Fruit fly (Drosophila melanogaster) whole organism, pupa: ENCODE data around the gene ppk23.

Experiments
- CG10348 ChIP-seq: fragments of 200-800 bp; sonication (Bioruptor generic); IDR thresholded peaks from 2 replicates; pipeline ENCODE4 v1.3.6; 2022; ENCODE audit warnings: missing biosample characterization, missing genetic modification characterization
- CG12605 ChIP-seq: fragments of 200-800 bp; sonication (Bioruptor generic); IDR thresholded peaks from 2 replicates; pipeline ENCODE4 v1.3.6; 2022; ENCODE audit warnings: missing biosample characterization, missing genetic modification characterization
- CG13204 ChIP-seq: fragments of 200-800 bp; sonication (Bioruptor generic); optimal IDR thresholded peaks from 2 replicates; lab custom pipeline; 2018; ENCODE audit warnings: missing biosample characterization, mild to moderate bottlenecking, missing genetic modification characterization, moderate library complexity
- CG14655 ChIP-seq: fragments of 200-800 bp; sonication (Bioruptor generic); optimal IDR thresholded peaks from 3 replicates; lab custom pipeline; 2017; ENCODE audit warnings: mild to moderate bottlenecking, missing biosample characterization, missing genetic modification reagents, missing genetic modification characterization
- CG15710 ChIP-seq: fragments of 200-800 bp; sonication (Bioruptor generic); optimal IDR thresholded peaks from 2 replicates; lab custom pipeline; 2018; ENCODE audit warnings: missing biosample characterization, mild to moderate bottlenecking, missing genetic modification characterization, moderate library complexity
- CG17806 ChIP-seq: fragments of 200-800 bp; sonication (Bioruptor generic); optimal IDR thresholded peaks from 2 replicates; lab custom pipeline; 2018; ENCODE audit warnings: missing biosample characterization, mild to moderate bottlenecking, missing genetic modification characterization, moderate library complexity
- CG32121 ChIP-seq: fragments of 200-800 bp; sonication (Bioruptor generic); IDR thresholded peaks from 2 replicates; pipeline ENCODE4 v1.3.6; 2022; ENCODE audit warnings: missing biosample characterization, missing genetic modification characterization
- CG34367 ChIP-seq: fragments of 200-800 bp; sonication (Bioruptor generic); optimal IDR thresholded peaks from 2 replicates; lab custom pipeline; 2018; ENCODE audit warnings: missing biosample characterization, mild to moderate bottlenecking, missing genetic modification characterization
- CG4496 ChIP-seq: fragments of 200-800 bp; sonication (Bioruptor generic); IDR thresholded peaks from 3 replicates; pipeline ENCODE4 v1.3.6; 2022; ENCODE audit warnings: missing biosample characterization, missing genetic modification characterization
- CG8159 ChIP-seq: fragments of 200-800 bp; sonication (Bioruptor generic); optimal IDR thresholded peaks from 3 replicates; lab custom pipeline; 2018; ENCODE audit warnings: missing biosample characterization, mild to moderate bottlenecking, missing genetic modification characterization, moderate library complexity
- CG8301 ChIP-seq: fragments of 200-800 bp; sonication (Bioruptor generic); optimal IDR thresholded peaks from 2 replicates; lab custom pipeline; 2018; ENCODE audit warnings: missing biosample characterization, mild to moderate bottlenecking, missing genetic modification characterization
- CG9948 ChIP-seq: fragments of 200-800 bp; sonication (Bioruptor generic); optimal IDR thresholded peaks from 2 replicates; lab custom pipeline; 2018; ENCODE audit warnings: missing biosample characterization, mild to moderate bottlenecking, missing genetic modification characterization, moderate library complexity
- D1 ChIP-seq: fragments of 200-800 bp; sonication (Bioruptor generic); optimal IDR thresholded peaks from 2 replicates; lab custom pipeline; 2018; ENCODE audit warnings: missing biosample characterization, mild to moderate bottlenecking, missing genetic modification characterization, moderate library complexity
- EcR ChIP-seq: fragments of 200-800 bp; sonication (Bioruptor generic); optimal IDR thresholded peaks from 3 replicates; lab custom pipeline; 2019; ENCODE audit warnings: missing biosample characterization, missing genetic modification characterization, mild to moderate bottlenecking, moderate library complexity, missing genetic modification reagents
- Ets98B ChIP-seq: fragments of 200-800 bp; sonication (Bioruptor generic); IDR thresholded peaks from 2 replicates; pipeline ENCODE4 v1.3.6; 2022; ENCODE audit warnings: missing biosample characterization, missing genetic modification characterization
- Pif1A ChIP-seq: fragments of 200-800 bp; sonication (Bioruptor generic); optimal IDR thresholded peaks from 3 replicates; lab custom pipeline; 2016; ENCODE audit warnings: missing biosample characterization, missing genetic modification characterization
- Pif1B ChIP-seq: fragments of 200-800 bp; sonication (Bioruptor generic); optimal IDR thresholded peaks from 3 replicates; lab custom pipeline; 2016; ENCODE audit warnings: missing biosample characterization, missing genetic modification characterization
- Snoo ChIP-seq: fragments of 200-800 bp; sonication (Bioruptor generic); optimal IDR thresholded peaks from 3 replicates; lab custom pipeline; 2017; ENCODE audit warnings: missing biosample characterization, mild to moderate bottlenecking, missing genetic modification characterization, inconsistent platforms
- fd96Ca ChIP-seq: fragments of 200-800 bp; sonication (Bioruptor generic); IDR thresholded peaks from 3 replicates; pipeline ENCODE4 v1.3.6; 2022; ENCODE audit warnings: missing biosample characterization, missing genetic modification characterization
- gl ChIP-seq: fragments of 200-800 bp; sonication (Bioruptor generic); optimal IDR thresholded peaks from 2 replicates; lab custom pipeline; 2018; ENCODE audit warnings: missing biosample characterization, mild to moderate bottlenecking, missing genetic modification characterization
- rn ChIP-seq: fragments of 200-800 bp; sonication (Bioruptor generic); IDR thresholded peaks from 2 replicates; pipeline ENCODE4 v1.3.6; 2022; ENCODE audit warnings: missing biosample characterization, missing genetic modification characterization

ppk23 gene

dm6 chrX:17531549-17532131 is 37.4 kb downstream of the ppk23 start:
- TF ChIP-seq CG34367 (tag; lab: Kevin White, UChicago) (peak; percentile 89), CG15710 (tag; lab: Kevin White, UChicago) (peak; percentile 96), rn (peak; percentile 92), D1 (tag; lab: Kevin White, UChicago) (peak; percentile 84), CG9948 (tag; lab: Kevin White, UChicago) (peak; percentile 86), gl (tag; lab: Kevin White, UChicago) (peak; percentile 98), CG32121 (GFP tag; lab: Robert Waterston, UW) (peak; percentile 97), Ets98B (GFP tag; lab: Robert Waterston, UW) (peak; percentile 98), CG13204 (GFP tag; lab: Kevin White, UChicago) (peak; percentile 100), CG8301 (tag; lab: Kevin White, UChicago) (peak; percentile 92), CG14655 (peak; percentile 96), CG17806 (peak; percentile 91), fd96Ca (peak; percentile 95), Pif1B (GFP tag; lab: Kevin White, UChicago) (peak; percentile 99), Snoo (tag; lab: Kevin White, UChicago) (peak; percentile 97), Pif1A (GFP tag; lab: Kevin White, UChicago) (peak; percentile 99), CG4496 (peak; percentile 97), CG12605 (GFP tag; lab: Robert Waterston, UW) (peak; percentile 100), CG10348 (GFP tag; lab: Robert Waterston, UW) (no peak), CG8159 (tag; lab: Kevin White, UChicago) (peak; percentile 92), EcR (GFP tag; lab: Kevin White, UChicago) (peak; percentile 84)

- TF ChIP-seq rn, result no peak
- peak; percentile 21 for TF ChIP-seq CG15710 (tag; lab: Kevin White, UChicago)
- TF ChIP-seq CG14655, result peak; percentile 30
- TF ChIP-seq CG8301 (tag; lab: Kevin White, UChicago), result peak; percentile 19
- peak; percentile 31 for TF ChIP-seq CG8159 (tag; lab: Kevin White, UChicago)
These were observed 44.6 kb downstream of the ppk23 start for dm6 chrX:17524426-17524825.

dm6 chrX:17523559-17523958 is 45.5 kb downstream of the ppk23 start:
- TF ChIP-seq CG12605 (GFP tag; lab: Robert Waterston, UW) (no peak), CG8301 (tag; lab: Kevin White, UChicago) (no peak), gl (tag; lab: Kevin White, UChicago) (peak; percentile 22), rn (no peak), CG9948 (tag; lab: Kevin White, UChicago) (peak; percentile 26), CG14655 (no peak), CG17806 (peak; percentile 41), EcR (GFP tag; lab: Kevin White, UChicago) (no peak), Pif1B (GFP tag; lab: Kevin White, UChicago) (peak; percentile 14), CG34367 (tag; lab: Kevin White, UChicago) (peak; percentile 28), CG15710 (tag; lab: Kevin White, UChicago) (peak; percentile 45), Pif1A (GFP tag; lab: Kevin White, UChicago) (peak; percentile 14), fd96Ca (no peak), CG13204 (GFP tag; lab: Kevin White, UChicago) (no peak), CG8159 (tag; lab: Kevin White, UChicago) (peak; percentile 59), CG10348 (GFP tag; lab: Robert Waterston, UW) (no peak)

dm6 chrX:17522576-17522975 is 46.5 kb downstream of the ppk23 start:
- TF ChIP-seq CG13204 (GFP tag; lab: Kevin White, UChicago) (peak; percentile 44), gl (tag; lab: Kevin White, UChicago) (peak; percentile 8), CG8159 (tag; lab: Kevin White, UChicago) (peak; percentile 15), Pif1A (GFP tag; lab: Kevin White, UChicago) (peak; percentile 15), CG4496 (no peak)

dm6 chrX:17520690-17521426 is 48.2 kb downstream of the ppk23 start:
- no peak for TF ChIP-seq CG34367 (tag; lab: Kevin White, UChicago)
- no peak for TF ChIP-seq CG10348 (GFP tag; lab: Robert Waterston, UW)
- TF ChIP-seq gl (tag; lab: Kevin White, UChicago), result no peak
- TF ChIP-seq CG12605 (GFP tag; lab: Robert Waterston, UW), result no peak
- TF ChIP-seq Ets98B (GFP tag; lab: Robert Waterston, UW), result no peak
- TF ChIP-seq CG8301 (tag; lab: Kevin White, UChicago), result no peak
- no peak for TF ChIP-seq EcR (GFP tag; lab: Kevin White, UChicago)
- no peak for TF ChIP-seq Snoo (tag; lab: Kevin White, UChicago)
- no peak for TF ChIP-seq CG13204 (GFP tag; lab: Kevin White, UChicago)
- no peak for TF ChIP-seq rn
- no peak for TF ChIP-seq fd96Ca
- no peak for TF ChIP-seq CG15710 (tag; lab: Kevin White, UChicago)
- no peak for TF ChIP-seq Pif1B (GFP tag; lab: Kevin White, UChicago)
- TF ChIP-seq CG32121 (GFP tag; lab: Robert Waterston, UW), result no peak
